Fruit fly (Drosophila melanogaster) whole organism, embryonic: ENCODE data around the gene CG7607.

ENCODE experiments used
- Antp ChIP-seq: fragments of 200-800 bp; sonication (Bioruptor generic); optimal IDR thresholded peaks from 3 replicates; lab custom pipeline; 2016; ENCODE audit warnings: missing biosample characterization, missing genetic modification characterization
- Awh ChIP-seq: fragments of 200-800 bp; sonication (Bioruptor generic); IDR thresholded peaks from 2 replicates; pipeline ENCODE4, ENCODE4 v1.3.6; 2022; ENCODE audit warnings: missing biosample characterization, missing genetic modification characterization
- BEAF-32 ChIP-seq: fragments of 200-800 bp; sonication (Bioruptor generic); optimal IDR thresholded peaks from 3 replicates; lab custom pipeline; 2017; ENCODE audit warnings: missing biosample characterization, missing genetic modification characterization, mild to moderate bottlenecking, moderate library complexity, missing genetic modification reagents
- CG10321 ChIP-seq: fragments of 200-800 bp; sonication (Bioruptor generic); IDR thresholded peaks from 2 replicates; pipeline ENCODE4 v1.3.6; 2022; ENCODE audit warnings: missing biosample characterization, missing genetic modification characterization
- CG10462 ChIP-seq: fragments of 200-800 bp; sonication (Bioruptor generic); optimal IDR thresholded peaks from 2 replicates; lab custom pipeline; 2016; ENCODE audit warnings: missing biosample characterization, missing genetic modification characterization
- CG11093 ChIP-seq: fragments of 200-800 bp; sonication (Bioruptor generic); IDR thresholded peaks from 3 replicates; pipeline ENCODE4 v1.3.6; 2022; ENCODE audit warnings: missing biosample characterization, missing genetic modification characterization
- CG11504 ChIP-seq: fragments of 200-800 bp; sonication (Bioruptor generic); optimal IDR thresholded peaks from 3 replicates; lab custom pipeline; 2019; ENCODE audit warnings: missing biosample characterization, mild to moderate bottlenecking, missing genetic modification characterization, moderate library complexity
- CG11696 ChIP-seq: fragments of 200-800 bp; sonication (Bioruptor generic); IDR thresholded peaks from 2 replicates; pipeline ENCODE4 v1.3.6; 2022; ENCODE audit warnings: missing biosample characterization, missing genetic modification characterization
- CG13424 ChIP-seq: fragments of 200-800 bp; sonication (Bioruptor generic); optimal IDR thresholded peaks from 2 replicates; lab custom pipeline; 2019; ENCODE audit warnings: missing biosample characterization, mild to moderate bottlenecking, missing genetic modification characterization, moderate library complexity
- CG15269 ChIP-seq: fragments of 200-800 bp; sonication (Bioruptor generic); optimal IDR thresholded peaks from 2 replicates; lab custom pipeline; 2018; ENCODE audit warnings: missing biosample characterization, mild to moderate bottlenecking, missing genetic modification characterization, moderate library complexity
- CG15514 ChIP-seq: fragments of 200-800 bp; sonication (Bioruptor generic); optimal IDR thresholded peaks from 3 replicates; lab custom pipeline; 2017; ENCODE audit warnings: missing biosample characterization, missing genetic modification characterization, mild to moderate bottlenecking, moderate library complexity, missing genetic modification reagents
- CG17328 ChIP-seq: fragments of 200-800 bp; sonication (Bioruptor generic); IDR thresholded peaks from 2 replicates; pipeline ENCODE4 v1.3.6; 2022; ENCODE audit warnings: missing biosample characterization, missing genetic modification characterization
- CG17568 ChIP-seq: fragments of 200-800 bp; sonication (Bioruptor generic); optimal IDR thresholded peaks from 2 replicates; lab custom pipeline; 2018; ENCODE audit warnings: missing biosample characterization, mild to moderate bottlenecking, missing genetic modification characterization, moderate library complexity
- CG18619 ChIP-seq: fragments of 200-800 bp; sonication (Bioruptor generic); optimal IDR thresholded peaks from 3 replicates; lab custom pipeline; 2017; ENCODE audit warnings: missing biosample characterization, mild to moderate bottlenecking, missing genetic modification characterization
- CG3065 ChIP-seq: fragments of 200-800 bp; sonication (Bioruptor generic); optimal IDR thresholded peaks from 2 replicates; lab custom pipeline; 2016; ENCODE audit warnings: missing biosample characterization, missing genetic modification characterization
- CG33557 ChIP-seq: fragments of 200-800 bp; sonication (Bioruptor generic); optimal IDR thresholded peaks from 2 replicates; lab custom pipeline; 2019; ENCODE audit warnings: missing biosample characterization, mild to moderate bottlenecking, missing genetic modification characterization, moderate library complexity
- CG4707 ChIP-seq: fragments of 200-800 bp; sonication (Bioruptor generic); optimal IDR thresholded peaks from 2 replicates; lab custom pipeline; 2018; ENCODE audit warnings: missing biosample characterization, mild to moderate bottlenecking, missing genetic modification characterization, moderate library complexity
- CG6791 ChIP-seq: fragments of 200-800 bp; sonication (Bioruptor generic); IDR thresholded peaks from 3 replicates; pipeline ENCODE4 v1.3.6; 2022; ENCODE audit warnings: missing biosample characterization, missing genetic modification characterization; ENCODE audit not compliant: partially characterized antibody
- CG6813 ChIP-seq: fragments of 200-800 bp; sonication (Bioruptor generic); optimal IDR thresholded peaks from 2 replicates; lab custom pipeline; 2017; ENCODE audit warnings: missing biosample characterization, missing genetic modification characterization, mild to moderate bottlenecking, moderate library complexity, missing genetic modification reagents
- CG7357 ChIP-seq: fragments of 200-800 bp; sonication (Bioruptor generic); IDR thresholded peaks from 3 replicates; pipeline ENCODE4 v1.3.6; 2022; ENCODE audit warnings: missing biosample characterization, missing genetic modification characterization
- CG7987 ChIP-seq: fragments of 200-800 bp; sonication (Bioruptor generic); optimal IDR thresholded peaks from 2 replicates; lab custom pipeline; 2018; ENCODE audit warnings: missing biosample characterization, mild to moderate bottlenecking, missing genetic modification characterization, moderate library complexity
- CG8281 ChIP-seq: fragments of 200-800 bp; sonication (Bioruptor generic); optimal IDR thresholded peaks from 2 replicates; lab custom pipeline; 2018; ENCODE audit warnings: missing biosample characterization, mild to moderate bottlenecking, missing genetic modification characterization, moderate library complexity
- CG9215 ChIP-seq: fragments of 200-800 bp; sonication (Bioruptor generic); IDR thresholded peaks from 2 replicates; pipeline ENCODE4 v1.3.6; 2022; ENCODE audit warnings: missing biosample characterization, missing genetic modification characterization
- CHES-1-like ChIP-seq: fragments of 200-800 bp; sonication (Bioruptor generic); optimal IDR thresholded peaks from 2 replicates; lab custom pipeline; 2016; ENCODE audit warnings: missing biosample characterization, missing genetic modification characterization
- CTCF ChIP-seq: fragments of 200-800 bp; sonication (Bioruptor generic); optimal IDR thresholded peaks from 2 replicates; lab custom pipeline; 2017; ENCODE audit warnings: missing biosample characterization, mild to moderate bottlenecking, missing genetic modification characterization, moderate library complexity
- CkIIα-i1 ChIP-seq: fragments of 200-800 bp; sonication (Bioruptor generic); IDR thresholded peaks from 2 replicates; pipeline ENCODE4 v1.3.6; 2022; ENCODE audit warnings: missing biosample characterization, missing genetic modification characterization
- Dfd ChIP-seq, 2 experiments: fragments of >200 bp; optimal IDR thresholded peaks; 2 replicates each; lab custom pipeline; 2017; ENCODE audit warnings: missing biosample characterization in 2 of 2, missing genetic modification characterization in 2 of 2
- E2f1 ChIP-seq: fragments of 200-800 bp; sonication (Bioruptor generic); IDR thresholded peaks from 2 replicates; pipeline ENCODE4 v1.3.6; 2022; ENCODE audit warnings: missing biosample characterization, missing genetic modification characterization
- Ets65A ChIP-seq: fragments of 200-800 bp; sonication (Bioruptor generic); peaks from one replicate; lab custom pipeline; 2016; ENCODE audit warnings: missing biosample characterization, missing genetic modification characterization
- HLH3B ChIP-seq: fragments of 200-800 bp; sonication (Bioruptor generic); IDR thresholded peaks from 2 replicates; pipeline ENCODE4 v1.3.6; 2022; ENCODE audit warnings: missing biosample characterization, missing genetic modification characterization
- Hr3 ChIP-seq: fragments of 200-800 bp; sonication (Bioruptor generic); optimal IDR thresholded peaks from 3 replicates; lab custom pipeline; 2016; ENCODE audit warnings: missing biosample characterization, missing genetic modification characterization
- Optix ChIP-seq: fragments of 200-800 bp; sonication (Bioruptor generic); IDR thresholded peaks from 3 replicates; pipeline ENCODE4 v1.3.6; 2022; ENCODE audit warnings: missing biosample characterization, missing genetic modification characterization
- Usf ChIP-seq: fragments of 200-800 bp; sonication (Bioruptor generic); optimal IDR thresholded peaks from 2 replicates; lab custom pipeline; 2017; ENCODE audit warnings: missing genotype, missing biosample characterization, missing genetic modification characterization
- Vsx1 ChIP-seq: fragments of 200-800 bp; sonication (Bioruptor generic); optimal IDR thresholded peaks from 2 replicates; lab custom pipeline; 2017; ENCODE audit warnings: missing biosample characterization, mild to moderate bottlenecking, missing genetic modification characterization, missing genetic modification reagents
- br ChIP-seq: fragments of >200 bp; optimal IDR thresholded peaks from 2 replicates; lab custom pipeline; 2017
- chinmo ChIP-seq: fragments of 200-800 bp; sonication (Bioruptor generic); IDR thresholded peaks from 4 replicates; pipeline ENCODE4 v1.3.6; 2022; ENCODE audit warnings: missing biosample characterization, missing genetic modification characterization; ENCODE audit not compliant: partially characterized antibody
- crp ChIP-seq, 2 experiments: fragments of 200-800 bp; sonication (Bioruptor generic); optimal IDR thresholded peaks; 2 replicates in 1 of 2; 3 replicates in 1 of 2; lab custom pipeline; 2017; ENCODE audit warnings: missing biosample characterization in 2 of 2, missing genetic modification characterization in 2 of 2, mild to moderate bottlenecking in 1 of 2, moderate library complexity in 1 of 2
- cwo ChIP-seq: fragments of 200-800 bp; sonication (Bioruptor generic); optimal IDR thresholded peaks from 3 replicates; lab custom pipeline; 2017; ENCODE audit warnings: missing biosample characterization, missing genetic modification characterization, mild to moderate bottlenecking, moderate library complexity, missing genetic modification reagents
- da ChIP-seq: fragments of 200-800 bp; sonication (Bioruptor generic); optimal IDR thresholded peaks from 2 replicates; lab custom pipeline; 2016; ENCODE audit warnings: missing biosample characterization, missing genetic modification characterization
- danr ChIP-seq: fragments of 200-800 bp; sonication (Bioruptor generic); IDR thresholded peaks from 2 replicates; pipeline ENCODE4 v1.3.6; 2022; ENCODE audit warnings: missing biosample characterization, missing genetic modification characterization
- dimm ChIP-seq: fragments of 200-800 bp; sonication (Bioruptor generic); IDR thresholded peaks from 2 replicates; pipeline ENCODE4 v1.3.6; 2022; ENCODE audit warnings: missing biosample characterization, missing genetic modification characterization
- fd96Cb ChIP-seq: fragments of 200-800 bp; sonication (Bioruptor generic); optimal IDR thresholded peaks from 2 replicates; lab custom pipeline; 2018; ENCODE audit warnings: missing biosample characterization, mild to moderate bottlenecking, missing genetic modification characterization, moderate library complexity
- ind ChIP-seq: fragments of 200-800 bp; sonication (Bioruptor generic); optimal IDR thresholded peaks from 3 replicates; lab custom pipeline; 2016; ENCODE audit warnings: missing biosample characterization, missing genetic modification characterization
- jing ChIP-seq: fragments of 200-800 bp; sonication (Bioruptor generic); optimal IDR thresholded peaks from 2 replicates; lab custom pipeline; 2018; ENCODE audit warnings: missing biosample characterization, mild to moderate bottlenecking, missing genetic modification characterization
- klu ChIP-seq: fragments of 200-800 bp; sonication (Bioruptor generic); IDR thresholded peaks from 2 replicates; pipeline ENCODE4 v1.3.6; 2022; ENCODE audit warnings: missing biosample characterization, missing genetic modification characterization
- run ChIP-seq: fragments of 200-800 bp; sonication (Bioruptor generic); optimal IDR thresholded peaks from 3 replicates; lab custom pipeline; 2018; ENCODE audit warnings: missing biosample characterization, mild to moderate bottlenecking, missing genetic modification characterization
- sob ChIP-seq: fragments of 200-800 bp; sonication (Bioruptor generic); IDR thresholded peaks from 2 replicates; pipeline ENCODE4 v1.3.6; 2022; ENCODE audit warnings: missing biosample characterization, missing genetic modification characterization
- toy ChIP-seq: fragments of 200-800 bp; sonication (Bioruptor generic); IDR thresholded peaks from 2 replicates; pipeline ENCODE4 v1.3.6; 2022; ENCODE audit warnings: missing biosample characterization, missing genetic modification characterization
- unpg ChIP-seq: fragments of 200-800 bp; sonication (Bioruptor generic); optimal IDR thresholded peaks from 3 replicates; lab custom pipeline; 2018; ENCODE audit warnings: missing biosample characterization, mild to moderate bottlenecking, missing genetic modification characterization, moderate library complexity
- z ChIP-seq: fragments of 200-800 bp; sonication (Bioruptor generic); IDR thresholded peaks from 3 replicates; pipeline ENCODE4 v1.3.6; 2022; ENCODE audit warnings: missing biosample characterization, missing genetic modification characterization

CG7607 gene

DNA sequence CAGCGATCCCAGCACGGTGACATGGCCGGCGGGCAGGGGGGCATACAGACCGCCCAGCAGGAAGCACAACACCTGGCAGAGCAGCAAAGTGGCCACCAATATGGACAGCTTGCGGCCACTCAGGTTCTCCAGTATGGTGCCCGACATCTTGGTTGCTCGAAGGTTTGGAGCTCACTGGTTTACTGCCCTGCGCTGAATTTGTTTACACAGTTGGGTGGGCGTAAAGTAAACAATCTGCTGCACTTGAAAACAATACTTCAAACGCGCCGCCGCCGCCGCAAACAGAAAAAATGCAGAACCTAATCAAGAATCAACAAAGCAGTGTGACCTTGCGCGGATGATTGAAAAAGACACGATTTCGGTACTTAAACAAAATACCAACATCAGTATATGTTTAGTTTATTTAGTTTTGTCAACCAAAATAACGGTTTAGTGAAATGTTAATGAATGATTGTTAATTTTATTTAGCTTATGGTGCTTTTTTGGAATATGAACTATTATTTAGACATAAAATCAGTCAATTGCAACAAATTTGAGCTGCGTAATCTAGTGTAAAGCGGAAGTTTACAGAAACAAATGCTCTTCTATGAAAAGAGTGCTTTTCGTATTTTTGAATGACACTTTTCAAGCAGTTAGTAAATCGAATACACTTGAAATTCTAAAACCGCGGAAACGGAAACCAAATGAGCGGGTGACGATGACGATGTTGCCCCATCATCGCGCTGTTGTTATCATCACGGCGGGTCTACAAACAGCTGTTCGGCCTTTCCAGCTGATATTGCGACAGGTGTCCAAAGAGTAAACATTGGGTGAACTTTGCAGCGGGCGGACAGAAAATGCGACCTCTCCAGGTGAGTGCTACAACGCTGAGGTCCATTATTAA, 29.9 kb upstream of the CG7607 start, which contains the start of the genes wls and Adck5 (continued):
- TF ChIP-seq ind (no peak), CG15514 (GFP tag; lab: Kevin White, UChicago) (peak; percentile 78), jing (GFP tag; lab: Kevin White, UChicago) (no peak), CTCF (GFP tag; lab: Kevin White, UChicago) (peak; percentile 62), sob (GFP tag; lab: Robert Waterston, UW) (peak; percentile 55; the same call in 1 of the 2 replicates), CG7357 (GFP tag; lab: Robert Waterston, UW) (no peak), CG11093 (no peak), CG13424 (peak; percentile 21), klu (no peak), CG17328 (GFP tag; lab: Robert Waterston, UW) (peak; percentile 42; the same call in 1 of the 2 replicates), br (lab: Kevin White, UChicago) (no peak), Hr3 (GFP tag; lab: Kevin White, UChicago) (no peak), CG33557 (GFP tag; lab: Kevin White, UChicago) (no peak), CG10462 (GFP tag; lab: Kevin White, UChicago) (peak; percentile 42), CG6813 (peak; percentile 67), da (GFP tag; lab: Kevin White, UChicago) (no peak), Antp (GFP tag; lab: Kevin White, UChicago) (peak; percentile 4), chinmo (GFP tag; lab: Robert Waterston, UW) (0 out of 4 replicates have a peak, but pooled peaks have one; percentile 40), toy (no peak), CG10321 (GFP tag; lab: Robert Waterston, UW) (peak; percentile 37; the same call in 1 of the 2 replicates), CHES-1-like (GFP tag; lab: Kevin White, UChicago) (peak; percentile 54), CG4707 (GFP tag; lab: Kevin White, UChicago) (peak; percentile 45), crp (GFP tag; optimal IDR thresholded peaks at IDR 0.05; lab: Kevin White, UChicago) (peak; percentile 58 to 92), CG3065 (GFP tag; lab: Kevin White, UChicago) (no peak), CG11504 (no peak), run (tag; lab: Kevin White, UChicago) (no peak), CG6791 (0 out of 3 replicates have a peak, but pooled peaks have one; percentile 20), E2f1 (GFP tag; lab: Robert Waterston, UW) (no peak), CG15269 (no peak), CG17568 (no peak), cwo (GFP tag; lab: Kevin White, UChicago) (no peak), CG11696 (no peak), fd96Cb (tag; lab: Kevin White, UChicago) (no peak), z (GFP tag; lab: Robert Waterston, UW) (no peak), Usf (GFP tag; lab: Kevin White, UChicago) (no peak), BEAF-32 (peak; percentile 41), Ets65A (GFP tag; lab: Kevin White, UChicago) (no peak), CG9215 (GFP tag; lab: Robert Waterston, UW) (no peak), CkIIα-i1 (GFP tag; lab: Robert Waterston, UW) (no peak), Awh (GFP tag; lab: Robert Waterston, UW) (0 out of 2 replicates have a peak, but pooled peaks have one; percentile 35), dimm (no peak), CG8281 (tag; lab: Kevin White, UChicago) (peak; percentile 15), Optix (GFP tag; lab: Robert Waterston, UW) (no peak), unpg (GFP tag; lab: Kevin White, UChicago) (no peak), danr (GFP tag; lab: Robert Waterston, UW) (no peak), Vsx1 (no peak), HLH3B (no peak), Dfd (GFP tag; optimal IDR thresholded peaks at IDR 0.05; lab: Kevin White, UChicago) (no peak), CG18619 (GFP tag; lab: Kevin White, UChicago) (peak; percentile 27), CG7987 (GFP tag; lab: Kevin White, UChicago) (peak; percentile 81)
